Fruit fly (Drosophila melanogaster) whole organism, adult: Measurements from ENCODE around the gene CG13829.

ENCODE experiments used
- CG11617 ChIP-seq: fragments of 200-800 bp; sonication (Bioruptor generic); optimal IDR thresholded peaks from 2 replicates; lab custom pipeline; 2017; ENCODE audit warnings: mild to moderate bottlenecking, missing biosample characterization, missing genetic modification reagents, missing genetic modification characterization
- CG12768 ChIP-seq: fragments of 200-800 bp; sonication (Bioruptor generic); optimal IDR thresholded peaks from 2 replicates; lab custom pipeline; 2017; ENCODE audit warnings: missing biosample characterization, missing genetic modification characterization, mild to moderate bottlenecking, moderate library complexity, missing genetic modification reagents
- CG33017 ChIP-seq: fragments of 200-800 bp; sonication (Bioruptor generic); optimal IDR thresholded peaks from 2 replicates; lab custom pipeline; 2018; ENCODE audit warnings: missing biosample characterization, mild to moderate bottlenecking, missing genetic modification characterization, moderate library complexity
- CG5204 ChIP-seq: fragments of 200-800 bp; sonication (Bioruptor generic); optimal IDR thresholded peaks from 2 replicates; lab custom pipeline; 2016; ENCODE audit warnings: missing biosample characterization, missing genetic modification characterization
- CG7101 ChIP-seq: fragments of 200-800 bp; sonication (Bioruptor generic); optimal IDR thresholded peaks from 2 replicates; lab custom pipeline; 2018; ENCODE audit warnings: missing biosample characterization, mild to moderate bottlenecking, missing genetic modification characterization, moderate library complexity
- Clk ChIP-seq: fragments of 200-800 bp; sonication (Bioruptor generic); optimal IDR thresholded peaks from 2 replicates; lab custom pipeline; 2017; ENCODE audit warnings: missing biosample characterization, missing genetic modification characterization
- Crg-1 ChIP-seq: fragments of 200-800 bp; sonication (Bioruptor generic); optimal IDR thresholded peaks from 2 replicates; lab custom pipeline; 2016; ENCODE audit warnings: missing biosample characterization, missing genetic modification characterization
- kay ChIP-seq: fragments of 200-800 bp; sonication (Bioruptor generic); peaks from one replicate; lab custom pipeline; 2016; ENCODE audit warnings: missing biosample characterization, missing genetic modification characterization, borderline replicate concordance
- tj ChIP-seq: fragments of 200-800 bp; sonication (Bioruptor generic); optimal IDR thresholded peaks from 3 replicates; lab custom pipeline; 2017; ENCODE audit warnings: missing biosample characterization, mild to moderate bottlenecking, missing genetic modification characterization, moderate library complexity

dm6 chr3R:23195711-23196110, 34.6 kb upstream of the CG13829 start:
- TF ChIP-seq Crg-1 (GFP tag; lab: Kevin White, UChicago), result no peak
- no peak for TF ChIP-seq CG7101 (tag; lab: Kevin White, UChicago)
- no peak for TF ChIP-seq tj (GFP tag; lab: Kevin White, UChicago)
- TF ChIP-seq Clk (GFP tag; lab: Kevin White, UChicago), result no peak
- TF ChIP-seq CG5204 (GFP tag; lab: Kevin White, UChicago), result no peak
- no peak for TF ChIP-seq kay (GFP tag; lab: Kevin White, UChicago)
- TF ChIP-seq CG12768 (GFP tag; lab: Kevin White, UChicago), result no peak
- TF ChIP-seq CG11617 (GFP tag; lab: Kevin White, UChicago), result no peak
- TF ChIP-seq CG33017 (tag; lab: Kevin White, UChicago), result no peak
